Fruit fly (Drosophila melanogaster) whole organism, embryonic: ENCODE results near the gene rtv.

Experiments
- Adf1 ChIP-seq: fragments of 200-800 bp; sonication (Bioruptor generic); IDR thresholded peaks from 2 replicates; pipeline ENCODE4 v1.3.6; 2022; ENCODE audit warnings: missing biosample characterization, missing genetic modification characterization
- Blimp-1 ChIP-seq: fragments of 200-800 bp; sonication (Bioruptor generic); optimal IDR thresholded peaks from 3 replicates; lab custom pipeline; 2018; ENCODE audit warnings: missing biosample characterization, missing genetic modification characterization, mild to moderate bottlenecking, moderate library complexity, missing genetic modification reagents
- CG10267 ChIP-seq: fragments of 200-800 bp; sonication (Bioruptor generic); optimal IDR thresholded peaks from 2 replicates; lab custom pipeline; 2018; ENCODE audit warnings: missing biosample characterization, mild to moderate bottlenecking, missing genetic modification characterization, moderate library complexity
- CG10462 ChIP-seq: fragments of 200-800 bp; sonication (Bioruptor generic); optimal IDR thresholded peaks from 2 replicates; lab custom pipeline; 2016; ENCODE audit warnings: missing biosample characterization, missing genetic modification characterization
- CG11247 ChIP-seq: fragments of 200-800 bp; sonication (Bioruptor generic); IDR thresholded peaks from 2 replicates; pipeline ENCODE4 v1.3.6; 2022; ENCODE audit warnings: missing biosample characterization, missing genetic modification characterization
- CG12104 ChIP-seq: fragments of 200-800 bp; sonication (Bioruptor generic); optimal IDR thresholded peaks from 3 replicates; lab custom pipeline; 2016; ENCODE audit warnings: missing biosample characterization, missing genetic modification characterization
- CG12744 ChIP-seq: fragments of 200-800 bp; sonication (Bioruptor generic); optimal IDR thresholded peaks from 2 replicates; lab custom pipeline; 2016; ENCODE audit warnings: missing biosample characterization, missing genetic modification characterization
- CG13123 ChIP-seq: fragments of 200-800 bp; sonication (Bioruptor generic); optimal IDR thresholded peaks from 2 replicates; lab custom pipeline; 2016; ENCODE audit warnings: missing biosample characterization, missing genetic modification characterization
- CG14014 ChIP-seq: fragments of 200-800 bp; sonication (Bioruptor generic); IDR thresholded peaks from 2 replicates; pipeline ENCODE4 v1.3.6; 2022; ENCODE audit warnings: missing biosample characterization, missing genetic modification characterization
- CG15514 ChIP-seq: fragments of 200-800 bp; sonication (Bioruptor generic); optimal IDR thresholded peaks from 3 replicates; lab custom pipeline; 2017; ENCODE audit warnings: missing biosample characterization, missing genetic modification characterization, mild to moderate bottlenecking, moderate library complexity, missing genetic modification reagents
- CG17328 ChIP-seq: fragments of 200-800 bp; sonication (Bioruptor generic); IDR thresholded peaks from 2 replicates; pipeline ENCODE4 v1.3.6; 2022; ENCODE audit warnings: missing biosample characterization, missing genetic modification characterization
- CG17359 ChIP-seq: fragments of 200-800 bp; sonication (Bioruptor generic); optimal IDR thresholded peaks from 3 replicates; lab custom pipeline; 2018; ENCODE audit warnings: missing biosample characterization, mild to moderate bottlenecking, missing genetic modification characterization, moderate library complexity
- CG2120 ChIP-seq: fragments of 200-800 bp; sonication (Bioruptor generic); optimal IDR thresholded peaks from 3 replicates; lab custom pipeline; 2016; ENCODE audit warnings: missing biosample characterization, missing genetic modification characterization
- CG2678 ChIP-seq: fragments of 200-800 bp; sonication (Bioruptor generic); optimal IDR thresholded peaks from 3 replicates; lab custom pipeline; 2019; ENCODE audit warnings: missing biosample characterization, mild to moderate bottlenecking, missing genetic modification characterization, moderate library complexity
- CG3995 ChIP-seq: fragments of 200-800 bp; sonication (Bioruptor generic); optimal IDR thresholded peaks from 3 replicates; lab custom pipeline; 2016; ENCODE audit warnings: missing biosample characterization, missing genetic modification characterization
- CG42726 ChIP-seq: fragments of 200-800 bp; sonication (Bioruptor generic); IDR thresholded peaks from 2 replicates; pipeline ENCODE4 v1.3.6; 2022; ENCODE audit warnings: missing biosample characterization, missing genetic modification characterization; ENCODE audit not compliant: partially characterized antibody
- CG4360 ChIP-seq: fragments of 200-800 bp; sonication (Bioruptor generic); IDR thresholded peaks from 2 replicates; pipeline ENCODE4 v1.3.6; 2022; ENCODE audit warnings: missing biosample characterization, missing genetic modification characterization
- CG4404 ChIP-seq: fragments of 200-800 bp; sonication (Bioruptor generic); IDR thresholded peaks from 2 replicates; pipeline ENCODE4 v1.3.6; 2022; ENCODE audit warnings: missing biosample characterization, missing genetic modification characterization
- CG4424 ChIP-seq: fragments of 200-800 bp; sonication (Bioruptor generic); optimal IDR thresholded peaks from 3 replicates; lab custom pipeline; 2016; ENCODE audit warnings: missing biosample characterization, missing genetic modification characterization
- CG6254 ChIP-seq: fragments of 200-800 bp; sonication (Bioruptor generic); optimal IDR thresholded peaks from 3 replicates; lab custom pipeline; 2017; ENCODE audit warnings: mild to moderate bottlenecking, missing biosample characterization, missing genetic modification reagents, missing genetic modification characterization
- CG6683 ChIP-seq: fragments of 200-800 bp; sonication (Bioruptor generic); optimal IDR thresholded peaks from 2 replicates; lab custom pipeline; 2017; ENCODE audit warnings: missing biosample characterization, mild to moderate bottlenecking, missing genetic modification characterization, missing genetic modification reagents
- CG8388 ChIP-seq: fragments of 200-800 bp; sonication (Bioruptor generic); optimal IDR thresholded peaks from 2 replicates; lab custom pipeline; 2019; ENCODE audit warnings: missing biosample characterization, mild to moderate bottlenecking, missing genetic modification characterization, moderate library complexity
- CG9437 ChIP-seq: fragments of 200-800 bp; sonication (Bioruptor generic); optimal IDR thresholded peaks from 2 replicates; lab custom pipeline; 2018; ENCODE audit warnings: missing biosample characterization, mild to moderate bottlenecking, missing genetic modification characterization
- CG9932 ChIP-seq: fragments of 200-800 bp; sonication (Bioruptor generic); IDR thresholded peaks from 2 replicates; pipeline ENCODE4 v1.3.6; 2022; ENCODE audit warnings: missing biosample characterization, missing genetic modification characterization
- Doc3 ChIP-seq: fragments of 200-800 bp; sonication (Bioruptor generic); IDR thresholded peaks from 3 replicates; pipeline ENCODE4 v1.3.6; 2022; ENCODE audit warnings: missing biosample characterization, missing genetic modification characterization; ENCODE audit not compliant: partially characterized antibody
- ERR ChIP-seq: fragments of 200-800 bp; sonication (Bioruptor generic); optimal IDR thresholded peaks from 2 replicates; lab custom pipeline; 2016; ENCODE audit warnings: missing biosample characterization, missing genetic modification characterization
- Fer3 ChIP-seq: fragments of 200-800 bp; sonication (Bioruptor generic); optimal IDR thresholded peaks from 2 replicates; lab custom pipeline; 2018; ENCODE audit warnings: missing biosample characterization, mild to moderate bottlenecking, missing genetic modification characterization, moderate library complexity
- HLH3B ChIP-seq: fragments of 200-800 bp; sonication (Bioruptor generic); IDR thresholded peaks from 2 replicates; pipeline ENCODE4 v1.3.6; 2022; ENCODE audit warnings: missing biosample characterization, missing genetic modification characterization
- Nf-YA ChIP-seq: fragments of 200-800 bp; sonication (Bioruptor generic); IDR thresholded peaks from 2 replicates; pipeline ENCODE4 v1.3.6; 2022; ENCODE audit warnings: missing biosample characterization, missing genetic modification characterization
- Nf-YB ChIP-seq: fragments of 200-800 bp; sonication (Bioruptor generic); optimal IDR thresholded peaks from 3 replicates; lab custom pipeline; 2019; ENCODE audit warnings: missing biosample characterization, mild to moderate bottlenecking, missing genetic modification characterization, moderate library complexity
- Oli ChIP-seq: fragments of 200-800 bp; sonication (Bioruptor generic); optimal IDR thresholded peaks from 2 replicates; lab custom pipeline; 2018; ENCODE audit warnings: missing biosample characterization, mild to moderate bottlenecking, missing genetic modification characterization, moderate library complexity
- Pdp1 ChIP-seq, 2 experiments: fragments of 200-800 bp; sonication (Bioruptor generic); optimal IDR thresholded peaks; 3 replicates each; lab custom pipeline; 2016; ENCODE audit warnings: missing biosample characterization in 2 of 2, missing genetic modification characterization in 2 of 2, mild to moderate bottlenecking in 1 of 2, moderate library complexity in 1 of 2
- Xrp1 ChIP-seq: fragments of 200-800 bp; sonication (Bioruptor generic); IDR thresholded peaks from 2 replicates; pipeline ENCODE4 v1.3.6; 2022; ENCODE audit warnings: missing biosample characterization, missing genetic modification characterization
- bowl ChIP-seq: fragments of 200-800 bp; sonication (Bioruptor generic); IDR thresholded peaks from 2 replicates; pipeline ENCODE4 v1.3.6; 2022; ENCODE audit warnings: missing biosample characterization, missing genetic modification characterization
- bsh ChIP-seq, 2 experiments: fragments of 200-800 bp; sonication (Bioruptor generic); optimal IDR thresholded peaks; 2 replicates each; lab custom pipeline; 2017 to 2018; ENCODE audit warnings: mild to moderate bottlenecking in 2 of 2, missing biosample characterization in 2 of 2, missing genetic modification characterization in 2 of 2, moderate library complexity in 1 of 2
- cg ChIP-seq: fragments of 200-800 bp; sonication (Bioruptor generic); optimal IDR thresholded peaks from 3 replicates; lab custom pipeline; 2019; ENCODE audit warnings: missing biosample characterization, mild to moderate bottlenecking, missing genetic modification characterization, moderate library complexity
- ci ChIP-seq: fragments of 200-800 bp; sonication (Bioruptor generic); IDR thresholded peaks from 3 replicates; pipeline ENCODE4 v1.3.6; 2022; ENCODE audit warnings: missing biosample characterization, missing genetic modification characterization
- crol ChIP-seq: fragments of 200-800 bp; sonication (Bioruptor generic); IDR thresholded peaks from 2 replicates; pipeline ENCODE4 v1.3.6; 2022; ENCODE audit warnings: missing biosample characterization, missing genetic modification characterization
- ems ChIP-seq: fragments of 200-800 bp; sonication (Bioruptor generic); optimal IDR thresholded peaks from 3 replicates; lab custom pipeline; 2016; ENCODE audit warnings: missing biosample characterization, missing genetic modification characterization
- esg ChIP-seq: fragments of 200-800 bp; sonication (Bioruptor generic); conservative IDR thresholded peaks from 2 replicates; pipeline ENCODE4 v1.3.6; 2022; ENCODE audit warnings: missing biosample characterization, missing genetic modification characterization
- mirr ChIP-seq: fragments of 200-800 bp; sonication (Bioruptor generic); optimal IDR thresholded peaks from 3 replicates; lab custom pipeline; 2018; ENCODE audit warnings: missing biosample characterization, mild to moderate bottlenecking, missing genetic modification characterization
- nerfin-2 ChIP-seq: fragments of 200-800 bp; sonication (Bioruptor generic); IDR thresholded peaks from 2 replicates; pipeline ENCODE4 v1.3.6; 2022; ENCODE audit warnings: missing biosample characterization, missing genetic modification characterization; ENCODE audit not compliant: partially characterized antibody
- pros ChIP-seq: fragments of 200-800 bp; sonication (Bioruptor generic); optimal IDR thresholded peaks from 3 replicates; lab custom pipeline; 2019; ENCODE audit warnings: missing biosample characterization, mild to moderate bottlenecking, missing genetic modification characterization, moderate library complexity
- sd ChIP-seq: fragments of 200-800 bp; sonication (Bioruptor generic); optimal IDR thresholded peaks from 3 replicates; lab custom pipeline; 2018; ENCODE audit warnings: missing biosample characterization, mild to moderate bottlenecking, missing genetic modification characterization, moderate library complexity
- sens-2 ChIP-seq: fragments of 200-800 bp; sonication (Bioruptor generic); IDR thresholded peaks from 2 replicates; pipeline ENCODE4 v1.3.6; 2022; ENCODE audit warnings: missing biosample characterization, missing genetic modification characterization
- stwl ChIP-seq: fragments of 200-800 bp; sonication (Bioruptor generic); optimal IDR thresholded peaks from 3 replicates; lab custom pipeline; 2018; ENCODE audit warnings: missing biosample characterization, mild to moderate bottlenecking, missing genetic modification characterization, moderate library complexity
- tgo ChIP-seq: fragments of 200-800 bp; sonication (Bioruptor generic); IDR thresholded peaks from 3 replicates; pipeline ENCODE4 v1.3.6; 2022; ENCODE audit warnings: missing biosample characterization, missing genetic modification characterization
- vvl ChIP-seq: fragments of 200-800 bp; sonication (Bioruptor generic); IDR thresholded peaks from 2 replicates; pipeline ENCODE4 v1.3.6; 2022; ENCODE audit warnings: missing biosample characterization, missing genetic modification characterization
- yki ChIP-seq: fragments of >200 bp; optimal IDR thresholded peaks from 3 replicates; lab custom pipeline; 2018
- zen ChIP-seq: fragments of 200-800 bp; sonication (Bioruptor generic); optimal IDR thresholded peaks from 3 replicates; lab custom pipeline; 2018; ENCODE audit warnings: missing biosample characterization, mild to moderate bottlenecking, missing genetic modification characterization, moderate library complexity

The rtv gene

dm6 chrX:11108845-11109450 is 44.8 kb downstream of the rtv start (continued):
- TF ChIP-seq CG12744 (no peak), pros (GFP tag; lab: Kevin White, UChicago) (peak; percentile 59), crol (GFP tag; lab: Robert Waterston, UW) (0 out of 2 replicates have a peak, but pooled peaks have one; percentile 16), Oli (tag; lab: Kevin White, UChicago) (no peak), Adf1 (no peak), Nf-YA (GFP tag; lab: Robert Waterston, UW) (no peak), CG42726 (0 out of 2 replicates have a peak, but pooled peaks have one; percentile 36), CG6254 (no peak), zen (tag; lab: Kevin White, UChicago) (no peak), mirr (no peak), vvl (GFP tag; lab: Robert Waterston, UW) (peak; percentile 36; the same call in 1 of the 2 replicates), sd (tag; lab: Kevin White, UChicago) (peak; percentile 41), ems (GFP tag; lab: Kevin White, UChicago) (no peak), esg (GFP tag; lab: Robert Waterston, UW) (0 out of 2 replicates have a peak, but pooled peaks have one; percentile 17), sens-2 (GFP tag; lab: Robert Waterston, UW) (no peak), CG8388 (no peak), Doc3 (no peak), nerfin-2 (no peak), CG2120 (peak; percentile 30), CG3995 (GFP tag; lab: Kevin White, UChicago) (no peak), CG15514 (GFP tag; lab: Kevin White, UChicago) (no peak), CG13123 (GFP tag; lab: Kevin White, UChicago) (no peak), CG4360 (GFP tag; lab: Robert Waterston, UW) (no peak), Fer3 (no peak), CG2678 (no peak), CG17328 (GFP tag; lab: Robert Waterston, UW) (0 out of 2 replicates have a peak, but pooled peaks have one; percentile 12), Pdp1 (GFP tag; optimal IDR thresholded peaks at IDR 0.05; lab: Kevin White, UChicago) (peak in 1 of 2 experiments; percentile 68), CG9437 (GFP tag; lab: Kevin White, UChicago) (no peak), Nf-YB (GFP tag; lab: Kevin White, UChicago) (no peak), CG4424 (GFP tag; lab: Kevin White, UChicago) (peak; percentile 26), CG10462 (GFP tag; lab: Kevin White, UChicago) (no peak), tgo (peak; percentile 23; the same call in 1 of the 3 replicates), Blimp-1 (GFP tag; lab: Kevin White, UChicago) (no peak), CG6683 (GFP tag; lab: Kevin White, UChicago) (no peak), bsh (GFP tag; optimal IDR thresholded peaks at IDR 0.05; lab: Kevin White, UChicago) (peak in 1 of 2 experiments; percentile 31), CG10267 (no peak), ci (0 out of 3 replicates have a peak, but pooled peaks have one; percentile 7), HLH3B (GFP tag; lab: Robert Waterston, UW) (peak; percentile 45), CG12104 (GFP tag; lab: Kevin White, UChicago) (no peak), CG14014 (GFP tag; lab: Robert Waterston, UW) (peak; percentile 19; the same call in 1 of the 2 replicates), cg (GFP tag; lab: Kevin White, UChicago) (peak; percentile 54), CG17359 (peak; percentile 15), CG9932 (GFP tag; lab: Robert Waterston, UW) (no peak), Xrp1 (no peak), yki (lab: Kevin White, UChicago) (no peak), bowl (GFP tag; lab: Robert Waterston, UW) (no peak), ERR (GFP tag; lab: Kevin White, UChicago) (no peak), CG4404 (no peak), stwl (tag; lab: Kevin White, UChicago) (peak; percentile 23), CG11247 (GFP tag; lab: Robert Waterston, UW) (no peak)
